Fruit fly (Drosophila melanogaster): Measurements from ENCODE around the gene ath.
A peak's percentile ranks its signal among the peaks of the same experiment; 100 is the strongest.

ath gene

DNA sequence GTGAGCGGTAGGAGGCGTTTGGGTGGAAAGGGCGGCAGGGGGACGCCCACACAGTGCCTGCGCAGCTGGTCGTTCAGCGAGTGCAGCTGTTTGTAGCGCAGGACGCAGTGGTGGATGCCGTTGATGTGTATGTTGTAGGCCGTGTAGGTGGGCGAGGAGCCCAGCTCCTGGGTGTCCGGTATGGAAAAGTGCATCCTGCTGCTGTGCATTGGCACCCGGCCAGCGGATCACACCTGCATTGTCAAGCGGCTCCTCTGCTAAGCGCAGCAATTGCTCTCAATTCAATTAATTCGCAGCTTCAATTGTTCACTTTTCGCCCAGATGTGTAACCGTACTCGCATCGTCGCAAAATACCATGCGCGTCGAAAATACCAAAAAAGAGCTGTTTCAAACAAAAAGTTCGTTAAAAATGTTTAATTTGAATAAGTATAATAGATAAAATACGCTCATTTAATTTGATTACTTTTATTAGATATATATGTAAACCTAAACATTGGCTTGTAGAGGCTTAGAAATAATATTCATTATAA is 4.2 kb upstream of the ath start, which contains the start of gene Snx17:
TSS of gene Snx17 (minus strand) at position 329 of the 530 bp plus-strand sequence.
- TF ChIP-seq fd59A (GFP tag; optimal IDR thresholded peaks at IDR 0.05) (no peak), fkh (GFP tag; optimal IDR thresholded peaks at IDR 0.05) (no peak), Eip75B (GFP tag; optimal IDR thresholded peaks at IDR 0.05) (no peak), CG7368 (GFP tag; optimal IDR thresholded peaks at IDR 0.05) (no peak), Ets96B (tag; optimal IDR thresholded peaks at IDR 0.05) (no peak), CG10669 (GFP tag; optimal IDR thresholded peaks at IDR 0.05) (no peak), vri (GFP tag; optimal IDR thresholded peaks at IDR 0.05) (no peak), Gug (GFP tag; IDR thresholded peaks at IDR 0.05) (no peak), ss (GFP tag; optimal IDR thresholded peaks at IDR 0.05) (no peak), Blimp-1 (GFP tag; optimal IDR thresholded peaks at IDR 0.05) (no peak), CG3919 (GFP tag; optimal IDR thresholded peaks at IDR 0.05) (no peak), Sox102F (GFP tag; optimal IDR thresholded peaks at IDR 0.05) (no peak), achi (GFP tag; optimal IDR thresholded peaks at IDR 0.05) (no peak), CG15336 (GFP tag; IDR thresholded peaks at IDR 0.05) (no peak), Ets21C (GFP tag; optimal IDR thresholded peaks at IDR 0.05) (no peak)

DNA sequence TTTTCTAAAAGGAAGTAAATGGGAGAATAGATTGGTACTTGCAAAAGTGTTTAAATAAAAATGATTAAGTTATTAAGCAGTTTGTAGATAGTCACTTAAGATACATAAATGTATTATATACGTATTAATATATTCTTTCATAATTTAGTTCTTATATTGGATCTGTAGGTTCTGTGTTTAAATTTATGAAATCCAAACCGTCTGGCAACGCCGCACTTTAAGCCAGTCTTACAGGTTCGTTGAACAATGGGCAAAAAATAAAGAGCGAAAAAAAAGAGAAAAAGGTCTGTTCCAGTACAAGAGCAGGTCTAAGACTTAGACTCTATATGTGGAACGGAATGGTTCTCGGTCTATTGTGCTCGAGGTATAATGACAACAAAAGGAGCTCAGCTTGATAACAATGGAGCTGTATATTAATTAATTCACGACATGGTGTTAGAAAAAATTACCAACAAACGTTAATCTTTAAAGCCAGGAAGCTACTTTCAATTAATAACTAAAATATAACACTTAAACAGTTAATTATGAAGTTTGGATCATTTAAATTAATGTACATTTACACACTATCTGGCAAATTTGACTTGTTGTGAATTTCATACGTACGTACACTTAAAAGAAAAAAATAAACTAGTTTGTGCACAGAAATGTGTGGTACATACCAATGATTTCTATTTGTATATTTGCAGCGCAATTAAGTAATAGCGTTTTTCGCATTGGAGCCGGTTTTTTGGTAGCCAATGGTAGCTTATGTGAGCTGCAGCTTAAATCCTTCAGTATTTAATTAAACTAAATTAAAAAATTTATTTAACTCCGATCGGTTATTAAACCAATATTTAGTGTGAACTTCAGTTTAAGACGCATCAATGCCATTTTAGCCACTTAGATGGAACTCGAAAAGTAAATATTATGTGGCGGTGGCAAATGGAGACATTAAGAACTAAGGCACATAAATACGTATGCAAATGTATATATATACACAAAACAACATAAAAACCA is 1.8 kb upstream of the ath start, which contains the start of gene CG5731:
TSS of gene CG5731 (minus strand) at position 946 of the 996 bp plus-strand sequence.
- TF ChIP-seq Eip78C (GFP tag), result peak; percentile 70
- TF ChIP-seq CG10631 (GFP tag; optimal IDR thresholded peaks at IDR 0.05), result peak; percentile 31
- peak; percentile 41 for TF ChIP-seq fkh (GFP tag; optimal IDR thresholded peaks at IDR 0.05)
- no peak for TF ChIP-seq Sox15 (GFP tag; optimal IDR thresholded peaks at IDR 0.05)

DNA sequence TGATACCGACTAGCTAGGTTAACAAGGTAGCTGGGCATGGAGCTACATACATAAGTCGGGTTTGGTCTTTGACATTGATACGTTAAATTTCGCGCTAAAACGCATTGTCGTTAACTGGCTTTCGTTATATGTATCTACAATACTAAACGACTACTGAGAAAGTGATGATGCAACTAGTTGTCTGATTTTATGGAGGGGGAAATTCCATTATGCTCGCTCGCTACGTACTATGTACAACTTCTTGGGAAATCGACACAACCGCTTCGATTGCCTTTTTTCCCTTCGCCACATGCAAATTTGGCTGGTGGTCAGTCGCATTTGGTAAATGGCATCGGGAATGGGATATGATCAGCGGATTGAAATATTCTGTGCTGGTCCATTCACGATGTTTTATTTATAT is 9.1 kb downstream of the ath start:
- TF ChIP-seq CG15336 (GFP tag; IDR thresholded peaks at IDR 0.05), result no peak
- peak; percentile 6 for TF ChIP-seq fkh (GFP tag; optimal IDR thresholded peaks at IDR 0.05)
- TF ChIP-seq CG8119 (GFP tag; IDR thresholded peaks at IDR 0.05), result no peak

DNA sequence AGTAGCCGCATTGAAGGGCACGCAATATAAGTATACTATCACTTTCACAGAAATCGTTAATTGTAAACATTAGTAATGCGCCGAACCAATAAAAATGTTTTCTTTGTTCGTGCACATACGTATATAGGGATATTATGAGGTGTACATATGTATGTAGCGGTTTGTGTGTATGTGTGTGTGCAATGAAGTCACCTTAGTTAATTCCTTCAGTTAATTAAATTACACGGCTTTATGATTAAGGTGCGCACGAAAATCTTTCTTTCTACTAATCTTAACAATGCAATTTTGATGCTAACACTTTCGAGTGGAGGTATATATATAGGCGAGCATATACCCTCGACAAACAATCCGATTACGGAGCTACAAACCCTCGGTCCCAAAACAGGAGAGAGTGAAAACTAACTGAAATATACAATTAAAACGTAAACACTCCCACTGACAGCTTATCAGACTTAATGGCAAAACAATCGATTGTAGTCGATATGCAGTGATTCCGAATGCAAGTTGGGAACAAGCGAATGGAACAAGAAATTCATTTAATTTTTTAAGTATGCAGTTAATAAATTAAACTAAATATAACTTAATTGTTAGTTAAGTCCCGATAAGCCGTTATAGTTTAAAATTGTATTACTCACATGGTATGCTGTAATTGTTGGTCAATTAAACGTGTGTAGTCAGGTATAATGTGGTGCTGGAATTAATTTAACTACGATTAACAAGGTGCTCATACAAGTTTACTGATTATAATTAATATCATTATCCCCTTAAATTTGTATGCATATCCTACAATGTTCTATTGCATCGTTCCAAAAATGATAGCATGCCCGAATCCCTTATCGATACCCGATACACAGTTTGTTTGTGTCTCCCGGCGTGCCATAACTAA is 9.8 kb downstream of the ath start, which contains the start of the genes Npc1a and Prosalpha6:
TSS of gene Npc1a (minus strand) at position 716 of the 886 bp plus-strand sequence.
TSS of gene Prosalpha6 (plus strand) at position 851 of the 886 bp plus-strand sequence.
- no peak for TF ChIP-seq Sox102F (GFP tag; optimal IDR thresholded peaks at IDR 0.05)
- TF ChIP-seq Hr38 (GFP tag; optimal IDR thresholded peaks at IDR 0.05), result no peak
- TF ChIP-seq Blimp-1 (GFP tag; optimal IDR thresholded peaks at IDR 0.05), result peak; percentile 43
- TF ChIP-seq CG6808 (GFP tag; optimal IDR thresholded peaks at IDR 0.05), result no peak
- TF ChIP-seq Sox15 (GFP tag; optimal IDR thresholded peaks at IDR 0.05), result no peak
- TF ChIP-seq fd85E (GFP tag; optimal IDR thresholded peaks at IDR 0.05), result no peak
- no peak for TF ChIP-seq CG6854 (GFP tag; optimal IDR thresholded peaks at IDR 0.05)
- no peak for TF ChIP-seq CG4318 (GFP tag; optimal IDR thresholded peaks at IDR 0.05)
- TF ChIP-seq CG6792 (GFP tag; optimal IDR thresholded peaks at IDR 0.05), result no peak
- TF ChIP-seq CG3919 (GFP tag; optimal IDR thresholded peaks at IDR 0.05), result no peak
- no peak for TF ChIP-seq CG11762 (GFP tag; optimal IDR thresholded peaks at IDR 0.05; ENCODE audit: insufficient read depth)
- no peak for TF ChIP-seq CG16779 (tag; optimal IDR thresholded peaks at IDR 0.05)
- TF ChIP-seq CG10631 (GFP tag; optimal IDR thresholded peaks at IDR 0.05), result no peak
- no peak for TF ChIP-seq CG8632 (GFP tag; optimal IDR thresholded peaks at IDR 0.05)
- peak; percentile 76 for TF ChIP-seq Eip78C (GFP tag)
- TF ChIP-seq CG8319 (GFP tag; optimal IDR thresholded peaks at IDR 0.05), result no peak
- TF ChIP-seq Met (GFP tag; optimal IDR thresholded peaks at IDR 0.05), result no peak
- TF ChIP-seq CG1621 (tag; optimal IDR thresholded peaks at IDR 0.05), result no peak
- TF ChIP-seq OdsH (GFP tag; optimal IDR thresholded peaks at IDR 0.05), result no peak
- TF ChIP-seq CG11902 (GFP tag; optimal IDR thresholded peaks at IDR 0.05), result no peak
- TF ChIP-seq CG34406 (GFP tag; optimal IDR thresholded peaks at IDR 0.05), result no peak
- TF ChIP-seq CG10669 (GFP tag; optimal IDR thresholded peaks at IDR 0.05), result no peak
- no peak for TF ChIP-seq Eip75B (GFP tag; optimal IDR thresholded peaks at IDR 0.05)
- TF ChIP-seq salr (GFP tag; optimal IDR thresholded peaks at IDR 0.05), result no peak
- no peak for TF ChIP-seq CG6163 (GFP tag; IDR thresholded peaks at IDR 0.05)
- no peak for TF ChIP-seq spab (GFP tag; optimal IDR thresholded peaks at IDR 0.05)
- TF ChIP-seq CG11294 (GFP tag; IDR thresholded peaks at IDR 0.05), result no peak
- TF ChIP-seq dsx (GFP tag; optimal IDR thresholded peaks at IDR 0.05; ENCODE audit: poor library complexity, severe bottlenecking), result no peak
- TF ChIP-seq topi (GFP tag; optimal IDR thresholded peaks at IDR 0.05), result no peak
